Worm (Caenorhabditis elegans) whole organism, L1 larva: ENCODE measurements around the gene Y71H2AM.25.

Experiments
- grh-1 ChIP-seq: fragments of 200-800 bp; sonication (Bioruptor generic); IDR thresholded peaks from 2 replicates; pipeline ENCODE4 v1.3.6; 2022; ENCODE audit warnings: missing genetic modification reagents, missing genetic modification characterization, missing compliant biosample characterization
- mef-2 ChIP-seq: fragments of 150-350 bp; optimal IDR thresholded peaks from 2 replicates; lab custom pipeline; 2014; ENCODE audit warnings: missing biosample characterization, missing genetic modification characterization

- TF ChIP-seq mef-2 (tag; lab: Kevin White, UChicago) (no peak), grh-1 (GFP tag; lab: Robert Waterston, UW) (no peak)
These were observed 8.2 kb upstream of the Y71H2AM.25 start for ce11 chrIII:2794057-2794456.
